Worm (Caenorhabditis elegans): ENCODE measurements around the gene H25K10.2.

ce11 chrIV:16233028-16233427 is 22.2 kb upstream of the H25K10.2 start, which contains the start of the genes hpa-1 and irld-39:
- TF ChIP-seq mab-5 (tag; optimal IDR thresholded peaks at IDR 0.05): no peak
- TF ChIP-seq snpc-4 (tag; optimal IDR thresholded peaks at IDR 0.05): no peak
- TF ChIP-seq bed-3 (GFP tag; optimal IDR thresholded peaks at IDR 0.05): no peak
- no peak for TF ChIP-seq unc-120 (tag; optimal IDR thresholded peaks at IDR 0.05; ENCODE audit: poor library complexity, severe bottlenecking)
- TF ChIP-seq unc-62 (GFP tag; optimal IDR thresholded peaks at IDR 0.05): no peak
- TF ChIP-seq sptf-1 (tag; optimal IDR thresholded peaks at IDR 0.05): no peak
- no peak for TF ChIP-seq elt-3 (tag; optimal IDR thresholded peaks at IDR 0.05)
- TF ChIP-seq blmp-1 (tag; optimal IDR thresholded peaks at IDR 0.05): no peak
- no peak for TF ChIP-seq mls-2 (tag; optimal IDR thresholded peaks at IDR 0.05)
- TF ChIP-seq elt-1 (tag; optimal IDR thresholded peaks at IDR 0.05; ENCODE audit: borderline replicate concordance, insufficient read depth): no peak
- no peak for TF ChIP-seq nhr-12 (tag; optimal IDR thresholded peaks at IDR 0.05)
- TF ChIP-seq nhr-76 (tag; optimal IDR thresholded peaks at IDR 0.05): no peak
- no peak for TF ChIP-seq lsy-2 (tag; optimal IDR thresholded peaks at IDR 0.05)
- no peak for TF ChIP-seq pha-4 (tag; optimal IDR thresholded peaks at IDR 0.05)
